Worm (Caenorhabditis elegans) whole organism, young adult: Measurements from ENCODE around the gene msrp-3.

ENCODE experiments used
- F39B2.1 ChIP-seq: fragments of 200-800 bp; sonication (Bioruptor generic); IDR thresholded peaks from 2 replicates; pipeline ENCODE4 v1.3.6; 2022; ENCODE audit warnings: missing genetic modification reagents, missing genetic modification characterization, missing compliant biosample characterization
- Y95B8A.8 ChIP-seq: fragments of 200-800 bp; sonication (Bioruptor generic); IDR thresholded peaks from 2 replicates; pipeline ENCODE4 v1.3.6; 2022; ENCODE audit warnings: missing genetic modification reagents, missing genetic modification characterization, missing compliant biosample characterization
- aptf-2 ChIP-seq: fragments of 200-800 bp; sonication (Bioruptor generic); conservative IDR thresholded peaks from 2 replicates; pipeline ENCODE4 v1.3.6; 2022; ENCODE audit warnings: missing genetic modification reagents, missing genetic modification characterization, missing compliant biosample characterization
- dox-1 ChIP-seq: fragments of 200-800 bp; sonication (Bioruptor generic); IDR thresholded peaks from 2 replicates; pipeline ENCODE4 v1.3.6; 2022; ENCODE audit warnings: missing genetic modification reagents, missing genetic modification characterization, missing compliant biosample characterization
- dpl-1 ChIP-seq: fragments of 150-350 bp; optimal IDR thresholded peaks from 2 replicates; lab custom pipeline; 2014; ENCODE audit warnings: missing biosample characterization, missing genetic modification reagents, missing genetic modification characterization
- egl-18 ChIP-seq: fragments of 200-800 bp; sonication (Bioruptor generic); IDR thresholded peaks from 2 replicates; pipeline ENCODE4 v1.3.6; 2022; ENCODE audit warnings: missing genetic modification reagents, missing genetic modification characterization, missing compliant biosample characterization
- ekl-4 ChIP-seq: fragments of 200-800 bp; sonication (Bioruptor generic); IDR thresholded peaks from 2 replicates; pipeline ENCODE4 v1.3.6; 2022; ENCODE audit warnings: missing genetic modification reagents, missing genetic modification characterization, missing compliant biosample characterization
- hlh-12 ChIP-seq: sonication (generic microtip); optimal IDR thresholded peaks from 2 replicates; lab custom pipeline; 2016; ENCODE audit warnings: missing genetic modification characterization, missing compliant biosample characterization
- lin-40 ChIP-seq: sonication (generic microtip); optimal IDR thresholded peaks from 2 replicates; lab custom pipeline; 2016; ENCODE audit warnings: missing genetic modification characterization, mild to moderate bottlenecking, missing compliant biosample characterization, missing genotype, missing genetic modification reagents
- nfyb-1 ChIP-seq: fragments of 200-800 bp; sonication (Bioruptor generic); IDR thresholded peaks from 2 replicates; pipeline ENCODE4 v1.3.6; 2022; ENCODE audit warnings: missing genetic modification reagents, missing genetic modification characterization, missing compliant biosample characterization
- sea-2 ChIP-seq: fragments of 200-800 bp; sonication (Bioruptor generic); IDR thresholded peaks from 2 replicates; pipeline ENCODE4 v1.3.6; 2022; ENCODE audit warnings: missing genetic modification characterization, missing compliant biosample characterization
- unc-62 ChIP-seq: fragments of 150-350 bp; optimal IDR thresholded peaks from 2 replicates; lab custom pipeline; 2014; ENCODE audit warnings: missing biosample characterization, missing genetic modification reagents, missing genetic modification characterization
- ztf-3 ChIP-seq: fragments of 200-800 bp; sonication (Bioruptor generic); optimal IDR thresholded peaks from 2 replicates; lab custom pipeline; 2018; ENCODE audit warnings: mild to moderate bottlenecking, missing genetic modification characterization, missing compliant biosample characterization

DNA sequence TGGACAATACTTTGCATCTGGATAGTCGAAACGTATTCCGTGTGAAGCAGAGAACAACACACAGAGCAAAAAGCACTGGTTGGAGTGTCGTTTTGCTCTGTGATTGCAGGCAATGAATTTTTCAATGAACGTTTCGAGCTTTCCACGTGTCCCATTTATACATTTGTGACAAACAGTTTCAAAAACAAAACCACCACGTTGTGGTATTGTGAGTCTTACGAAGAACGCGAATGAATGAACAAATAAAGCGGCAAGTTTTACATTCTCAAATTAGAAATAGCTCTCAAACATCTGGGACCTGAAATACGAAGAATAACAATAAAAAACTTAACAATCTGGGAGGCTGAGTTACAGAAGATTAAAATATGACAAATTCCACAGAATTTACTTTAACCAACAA, 22.8 kb downstream of the msrp-3 start, which contains the start of gene F46F5.1:
- TF ChIP-seq dox-1 (GFP tag; lab: Robert Waterston, UW) (no peak), ekl-4 (GFP tag; lab: Robert Waterston, UW) (no peak), unc-62 (GFP tag; lab: Kevin White, UChicago) (no peak), nfyb-1 (GFP tag; lab: Robert Waterston, UW) (no peak), Y95B8A.8 (no peak), sea-2 (no peak), hlh-12 (tag; lab: Kevin White, UChicago) (no peak), dpl-1 (GFP tag; lab: Kevin White, UChicago) (no peak), aptf-2 (GFP tag; lab: Robert Waterston, UW) (no peak), F39B2.1 (GFP tag; lab: Robert Waterston, UW) (no peak), egl-18 (GFP tag; lab: Robert Waterston, UW) (no peak), ztf-3 (GFP tag; lab: Kevin White, UChicago) (no peak), lin-40 (tag; lab: Kevin White, UChicago) (no peak)
